1 fruit fly cellular context compared by ENCODE assay signal in the genomic region with DNA sequence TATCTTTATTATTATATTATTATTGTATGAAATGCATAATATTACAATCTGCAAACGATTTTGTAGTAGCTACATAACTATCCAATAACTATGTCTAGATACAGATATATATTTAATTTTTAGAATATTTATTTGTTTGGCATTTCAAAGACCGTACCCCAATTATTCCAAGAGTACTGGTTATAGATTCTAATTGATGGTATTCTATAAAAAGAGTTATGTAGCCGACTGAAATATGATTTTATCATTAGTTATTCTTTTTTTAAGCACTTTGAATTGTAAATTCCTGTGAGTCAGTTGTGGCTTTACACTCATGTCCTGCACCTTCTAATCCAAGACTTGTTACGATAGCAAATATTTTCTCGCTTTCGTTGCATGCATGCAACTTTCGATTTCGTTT.
TF ChIP-seq lines count a peak whose summit lies in the region.

No protein-coding gene starts in this region.

TF ChIP-seq in whole organism, prepupa, 60 proteins besides CTCF, POLR2A, EP300 and RAD21 (continued from another document):
- TF ChIP-seq dsx (GFP tag; optimal IDR thresholded peaks at IDR 0.05; lab: Kevin White, UChicago; ENCODE audit: poor library complexity, severe bottlenecking) (no peak), CG31627 (GFP tag; optimal IDR thresholded peaks at IDR 0.05; lab: Kevin White, UChicago) (no peak), pdm3 (GFP tag; optimal IDR thresholded peaks at IDR 0.05; lab: Kevin White, UChicago) (peak; percentile 5), ss (GFP tag; optimal IDR thresholded peaks at IDR 0.05; lab: Kevin White, UChicago) (no peak), fkh (GFP tag; optimal IDR thresholded peaks at IDR 0.05; lab: Kevin White, UChicago) (no peak), spab (GFP tag; optimal IDR thresholded peaks at IDR 0.05; lab: Kevin White, UChicago) (no peak), Smox (GFP tag; optimal IDR thresholded peaks at IDR 0.05; lab: Kevin White, UChicago) (no peak), net (GFP tag; optimal IDR thresholded peaks at IDR 0.05; lab: Kevin White, UChicago) (no peak), Hr39 (GFP tag; optimal IDR thresholded peaks at IDR 0.05; lab: Kevin White, UChicago) (no peak), dac (GFP tag; optimal IDR thresholded peaks at IDR 0.05; lab: Kevin White, UChicago) (peak; percentile 26), Sox102F (GFP tag; optimal IDR thresholded peaks at IDR 0.05; lab: Kevin White, UChicago) (no peak), CG15336 (GFP tag; IDR thresholded peaks at IDR 0.05; lab: Robert Waterston, UW) (peak; percentile 51; the same call in 1 of the 2 replicates), Lpt (GFP tag; optimal IDR thresholded peaks at IDR 0.05; lab: Kevin White, UChicago) (peak; percentile 42), Sox15 (GFP tag; optimal IDR thresholded peaks at IDR 0.05; lab: Kevin White, UChicago) (no peak)
